Worm (Caenorhabditis elegans) whole organism, late embryonic: ENCODE measurements around the gene T25D3.3.

Source experiments
- ceh-14 ChIP-seq: sonication (generic microtip); optimal IDR thresholded peaks from 2 replicates; lab custom pipeline; 2016; ENCODE audit warnings: missing genotype, missing genetic modification characterization, missing compliant biosample characterization
- ceh-18 ChIP-seq: sonication (generic microtip); optimal IDR thresholded peaks from 2 replicates; lab custom pipeline; 2016; ENCODE audit warnings: missing genetic modification characterization, missing compliant biosample characterization
- dve-1 ChIP-seq: sonication (generic microtip); optimal IDR thresholded peaks from 2 replicates; lab custom pipeline; 2017; ENCODE audit warnings: antibody characterized with exemption, mild to moderate bottlenecking, missing genetic modification characterization, missing compliant biosample characterization
- hlh-6 ChIP-seq: sonication (generic microtip); optimal IDR thresholded peaks from 2 replicates; lab custom pipeline; 2016; ENCODE audit warnings: missing genotype, missing genetic modification characterization, missing compliant biosample characterization
- npax-4 ChIP-seq: sonication (generic microtip); optimal IDR thresholded peaks from 2 replicates; lab custom pipeline; 2016; ENCODE audit warnings: missing genetic modification characterization, missing compliant biosample characterization
- pax-1 ChIP-seq: fragments of 150-350 bp; optimal IDR thresholded peaks from 2 replicates; lab custom pipeline; 2014; ENCODE audit warnings: missing biosample characterization, missing genetic modification characterization
- pha-2 ChIP-seq: sonication (generic microtip); optimal IDR thresholded peaks from 2 replicates; lab custom pipeline; 2017; ENCODE audit warnings: mild to moderate bottlenecking, missing genetic modification characterization, missing compliant biosample characterization
- ref-2 ChIP-seq: sonication (generic microtip); optimal IDR thresholded peaks from 2 replicates; lab custom pipeline; 2016; ENCODE audit warnings: missing genetic modification characterization, missing compliant biosample characterization
- sox-4 ChIP-seq: sonication (generic microtip); optimal IDR thresholded peaks from 2 replicates; lab custom pipeline; 2017; ENCODE audit warnings: mild to moderate bottlenecking, missing genetic modification characterization, inconsistent platforms, missing compliant biosample characterization
- unc-3 ChIP-seq, 2 experiments: fragments of 200-800 bp in 1 of 2; sonication (Bioruptor generic) in 1 of 2; sonication (generic microtip) in 1 of 2; conservative IDR thresholded peaks in 1 of 2; optimal IDR thresholded peaks in 1 of 2; 2 replicates each; pipeline versions ENCODE4 v1.3.6 to Lab custom; 2016 to 2022; ENCODE audit warnings: missing compliant biosample characterization in 2 of 2, missing genetic modification characterization in 2 of 2, missing genetic modification reagents in 1 of 2
- unc-86 ChIP-seq: sonication (generic microtip); optimal IDR thresholded peaks from 2 replicates; lab custom pipeline; 2016; ENCODE audit warnings: missing genetic modification characterization, missing compliant biosample characterization

Gene T25D3.3

DNA sequence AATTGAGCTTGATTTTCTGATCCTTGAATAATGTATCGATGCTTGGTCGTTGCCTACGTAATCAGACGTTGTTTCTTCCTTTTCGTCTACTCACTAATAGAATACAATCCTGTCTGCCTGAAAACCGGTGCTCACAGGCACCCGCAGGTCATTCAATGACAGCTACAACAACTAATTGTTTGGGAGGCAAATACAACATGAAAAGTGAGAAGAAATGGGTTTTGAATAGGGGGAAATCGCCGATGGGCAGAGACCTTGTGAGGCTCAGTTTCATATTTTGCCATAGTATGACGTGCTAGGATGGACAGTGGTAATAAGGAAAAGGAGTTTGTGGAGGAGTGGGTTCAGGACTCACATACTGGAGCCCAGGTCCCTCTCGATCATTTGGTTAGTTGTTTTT, 44.3 kb downstream of the T25D3.3 start, which contains the start of gene chs-2:
TSS of gene chs-2 (plus strand) at position 301 of the 400 bp plus-strand sequence.
- no peak for TF ChIP-seq unc-86 (tag; lab: Kevin White, UChicago)
- no peak for TF ChIP-seq hlh-6 (tag; lab: Kevin White, UChicago)
- TF ChIP-seq npax-4 (tag; lab: Kevin White, UChicago), result no peak
- no peak for TF ChIP-seq unc-3 (GFP tag; conservative IDR thresholded peaks at IDR 0.05; lab: Robert Waterston, UW)
- TF ChIP-seq unc-3 (tag; optimal IDR thresholded peaks at IDR 0.05; lab: Kevin White, UChicago), result no peak
- no peak for TF ChIP-seq pha-2
- TF ChIP-seq sox-4, result no peak
- no peak for TF ChIP-seq ref-2
- no peak for TF ChIP-seq ceh-18
- TF ChIP-seq dve-1 (tag; lab: Kevin White, UChicago), result no peak
- no peak for TF ChIP-seq pax-1 (tag; lab: Kevin White, UChicago)
- no peak for TF ChIP-seq ceh-14 (tag; lab: Kevin White, UChicago)
